Fruit fly (Drosophila melanogaster): Measurements from ENCODE around the gene alpha-Est5.
A peak's percentile ranks its signal among the peaks of the same experiment; 100 is the strongest.

The alpha-Est5 gene

DNA sequence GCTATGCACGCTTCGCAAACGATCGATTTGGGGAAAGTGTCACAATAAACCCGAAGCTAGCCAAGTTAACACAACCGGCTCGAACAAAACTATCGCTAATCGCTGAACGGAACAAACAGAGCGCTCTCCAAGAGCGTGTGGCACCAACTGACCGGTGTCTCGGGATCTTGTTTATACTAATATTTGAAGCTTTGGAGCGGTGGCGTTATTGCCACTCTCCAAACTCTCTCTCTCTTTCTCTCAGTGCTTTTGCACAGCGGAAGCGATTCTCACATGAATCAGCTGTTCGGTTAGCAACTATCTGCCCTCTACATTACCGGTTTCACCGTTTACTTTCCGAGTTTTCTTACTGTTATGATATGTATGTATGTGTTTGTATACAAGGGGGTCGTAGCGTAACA is 44.7 kb downstream of the alpha-Est5 start (continued):
- TF ChIP-seq phol (tag; optimal IDR thresholded peaks at IDR 0.05) (no peak), sd (tag; optimal IDR thresholded peaks at IDR 0.05) (peak; percentile 1), nerfin-2 (GFP tag; IDR thresholded peaks at IDR 0.05; ENCODE audit: partially characterized antibody) (no peak), gsb-n (tag; optimal IDR thresholded peaks at IDR 0.05) (no peak), cad (GFP tag; optimal IDR thresholded peaks at IDR 0.05) (no peak), zfh2 (GFP tag; optimal IDR thresholded peaks at IDR 0.05) (no peak), CG9609 (GFP tag; optimal IDR thresholded peaks at IDR 0.05) (no peak), CG12299 (tag; optimal IDR thresholded peaks at IDR 0.05) (no peak), CG12155 (GFP tag; optimal IDR thresholded peaks at IDR 0.05) (no peak), Eip74EF (GFP tag; optimal IDR thresholded peaks at IDR 0.05) (peak in 1 of 2 experiments; percentile 91), CG16779 (GFP tag; IDR thresholded peaks at IDR 0.05) (0 out of 2 replicates have a peak, but pooled peaks have one; percentile 18), Mes4 (GFP tag; optimal IDR thresholded peaks at IDR 0.05) (no peak), cg (GFP tag; optimal IDR thresholded peaks at IDR 0.05) (peak; percentile 41), her (GFP tag; optimal IDR thresholded peaks at IDR 0.05) (no peak), Dfd (GFP tag; optimal IDR thresholded peaks at IDR 0.05) (no peak), Taf1 (GFP tag; IDR thresholded peaks at IDR 0.05) (no peak), CG34422 (GFP tag; IDR thresholded peaks at IDR 0.05) (peak; percentile 47; the same call in 1 of the 3 replicates), CrebB (tag; optimal IDR thresholded peaks at IDR 0.05) (peak; percentile 7), repo (GFP tag; optimal IDR thresholded peaks at IDR 0.05) (no peak), CG14441 (GFP tag; IDR thresholded peaks at IDR 0.05) (no peak), B-H2 (GFP tag; optimal IDR thresholded peaks at IDR 0.05) (peak; percentile 37), tna (GFP tag; IDR thresholded peaks at IDR 0.05; ENCODE audit: partially characterized antibody) (0 out of 2 replicates have a peak, but pooled peaks have one; percentile 41), CG6272 (GFP tag; IDR thresholded peaks at IDR 0.05) (no peak), pros (GFP tag; optimal IDR thresholded peaks at IDR 0.05) (no peak), CG17186 (GFP tag; optimal IDR thresholded peaks at IDR 0.05) (no peak), CG8944 (GFP tag; optimal IDR thresholded peaks at IDR 0.05) (no peak), esg (GFP tag; conservative IDR thresholded peaks at IDR 0.05) (no peak), Xrp1 (GFP tag; IDR thresholded peaks at IDR 0.05) (no peak), sob (GFP tag; IDR thresholded peaks at IDR 0.05) (no peak), Dip3 (GFP tag; optimal IDR thresholded peaks at IDR 0.05) (no peak), exex (tag; optimal IDR thresholded peaks at IDR 0.05) (peak; percentile 6), CG7357 (GFP tag; IDR thresholded peaks at IDR 0.05) (no peak), Mrtf (GFP tag; IDR thresholded peaks at IDR 0.05) (no peak), onecut (GFP tag; IDR thresholded peaks at IDR 0.05) (peak; percentile 46; the same call in 1 of the 2 replicates), CG42726 (GFP tag; IDR thresholded peaks at IDR 0.05; ENCODE audit: partially characterized antibody) (peak; percentile 29; the same call in 1 of the 2 replicates), CG4617 (GFP tag; optimal IDR thresholded peaks at IDR 0.05; ENCODE audit: borderline replicate concordance) (no peak), CG6683 (GFP tag; optimal IDR thresholded peaks at IDR 0.05) (no peak), vvl (GFP tag; IDR thresholded peaks at IDR 0.05) (no peak), CG32772 (GFP tag; IDR thresholded peaks at IDR 0.05) (no peak), CG14667 (GFP tag; IDR thresholded peaks at IDR 0.05) (no peak), disco-r (GFP tag; optimal IDR thresholded peaks at IDR 0.05) (no peak), pnt (GFP tag; optimal IDR thresholded peaks at IDR 0.05) (no peak), CG1024 (GFP tag; IDR thresholded peaks at IDR 0.05) (peak; percentile 23; the same call in 1 of the 2 replicates), cwo (GFP tag; optimal IDR thresholded peaks at IDR 0.05) (no peak), nerfin-1 (tag; optimal IDR thresholded peaks at IDR 0.05) (no peak), fru (optimal IDR thresholded peaks at IDR 0.05) (no peak), ssp (GFP tag; IDR thresholded peaks at IDR 0.05) (no peak), CG17802 (tag; optimal IDR thresholded peaks at IDR 0.05) (no peak), trem (tag; optimal IDR thresholded peaks at IDR 0.05) (no peak), zen2 (GFP tag; IDR thresholded peaks at IDR 0.05; ENCODE audit: partially characterized antibody) (peak; percentile 29; the same call in 1 of the 3 replicates), mam (GFP tag; optimal IDR thresholded peaks at IDR 0.05) (no peak)
